Fruit fly (Drosophila melanogaster): ENCODE measurements around the gene CG31370.

CG31370 gene

DNA sequence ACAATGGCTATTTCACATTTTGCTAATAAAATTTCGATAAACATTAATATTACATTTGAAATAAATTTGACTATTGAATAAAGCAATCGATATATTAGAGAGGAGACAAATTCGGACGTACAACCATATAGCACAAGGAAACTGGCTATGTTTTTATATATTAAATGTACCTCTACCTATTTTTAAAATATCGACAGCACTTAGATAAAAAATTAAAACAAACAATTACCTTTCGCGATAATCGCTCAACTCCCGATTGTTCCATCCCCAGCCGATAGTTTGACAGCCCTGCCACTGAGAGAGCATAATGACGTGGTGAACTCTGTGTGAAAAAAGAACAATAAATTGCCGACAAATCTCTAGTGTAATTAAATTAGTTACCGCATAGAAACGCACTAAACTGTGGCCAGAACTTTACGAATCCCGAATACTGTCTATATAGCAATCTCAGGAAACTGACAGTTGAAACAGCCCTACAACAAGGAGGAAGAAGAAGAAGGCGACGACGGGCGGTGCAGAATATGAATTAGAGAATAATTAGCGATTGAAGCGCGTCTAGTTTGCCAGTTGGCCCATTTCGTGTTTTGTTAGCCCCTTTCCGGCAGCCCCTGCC, 43.5 kb upstream of the CG31370 start, which contains the start of gene CG11857 (continued):
- TF ChIP-seq Mad (GFP tag; optimal IDR thresholded peaks at IDR 0.05) (peak; percentile 98), CG6254 (GFP tag; optimal IDR thresholded peaks at IDR 0.05) (peak; percentile 74), CG8765 (GFP tag; IDR thresholded peaks at IDR 0.05) (peak; percentile 98), Hey (tag; optimal IDR thresholded peaks at IDR 0.05) (peak; percentile 87), CG12219 (GFP tag; optimal IDR thresholded peaks at IDR 0.05) (peak; percentile 92), CG10431 (GFP tag; optimal IDR thresholded peaks at IDR 0.05) (peak; percentile 82), CG17359 (tag; optimal IDR thresholded peaks at IDR 0.05) (peak; percentile 98), BEAF-32 (GFP tag; optimal IDR thresholded peaks at IDR 0.05) (peak; percentile 100), CG11085 (GFP tag; IDR thresholded peaks at IDR 0.05) (peak; percentile 99), E2f1 (GFP tag; IDR thresholded peaks at IDR 0.05) (peak; percentile 99), CG17568 (GFP tag; optimal IDR thresholded peaks at IDR 0.05) (no peak), fd3F (GFP tag; optimal IDR thresholded peaks at IDR 0.05) (peak; percentile 98), ind (GFP tag; optimal IDR thresholded peaks at IDR 0.05) (peak; percentile 99), Trl (optimal IDR thresholded peaks at IDR 0.05) (peak in 1 of 2 experiments; percentile 46), Trl (GFP tag; optimal IDR thresholded peaks at IDR 0.05) (peak; percentile 98), CG32767 (GFP tag; IDR thresholded peaks at IDR 0.05) (peak; percentile 97), pros (GFP tag; optimal IDR thresholded peaks at IDR 0.05) (peak; percentile 8), jing (GFP tag; optimal IDR thresholded peaks at IDR 0.05) (peak; percentile 94), ash1 (GFP tag; optimal IDR thresholded peaks at IDR 0.05) (peak; percentile 84), E2f2 (GFP tag; IDR thresholded peaks at IDR 0.05) (peak; percentile 90), sug (tag; optimal IDR thresholded peaks at IDR 0.05) (peak; percentile 97), Dll (GFP tag; IDR thresholded peaks at IDR 0.05; ENCODE audit: partially characterized antibody) (peak; percentile 100), az2 (GFP tag; optimal IDR thresholded peaks at IDR 0.05) (peak; percentile 99), Antp (GFP tag; optimal IDR thresholded peaks at IDR 0.05) (peak; percentile 97), tap (tag; optimal IDR thresholded peaks at IDR 0.05) (peak; percentile 95), CG13296 (GFP tag; optimal IDR thresholded peaks at IDR 0.05) (peak; percentile 93), CG7745 (tag; optimal IDR thresholded peaks at IDR 0.05) (peak; percentile 76), PHDP (tag; optimal IDR thresholded peaks at IDR 0.05) (peak; percentile 97), Camta (GFP tag; optimal IDR thresholded peaks at IDR 0.05) (peak; percentile 98), CG12769 (tag; optimal IDR thresholded peaks at IDR 0.05) (peak; percentile 98), cwo (GFP tag; optimal IDR thresholded peaks at IDR 0.05) (peak; percentile 90), CG8290 (GFP tag; optimal IDR thresholded peaks at IDR 0.05) (peak; percentile 98), CG8290 (tag; optimal IDR thresholded peaks at IDR 0.05) (peak; percentile 90 to 97), Dip2 (GFP tag; IDR thresholded peaks at IDR 0.05) (peak; percentile 80), ase (GFP tag; IDR thresholded peaks at IDR 0.05) (peak; percentile 99), Oli (tag; optimal IDR thresholded peaks at IDR 0.05) (peak; percentile 96), Dp (GFP tag; optimal IDR thresholded peaks at IDR 0.05) (peak; percentile 65), tup (GFP tag; optimal IDR thresholded peaks at IDR 0.05) (peak; percentile 94), CG18262 (tag; optimal IDR thresholded peaks at IDR 0.05) (peak; percentile 96)

- TF ChIP-seq CG6854 (GFP tag; optimal IDR thresholded peaks at IDR 0.05) (no peak), ac (GFP tag; optimal IDR thresholded peaks at IDR 0.05) (no peak), crp (GFP tag; optimal IDR thresholded peaks at IDR 0.05) (no peak), az2 (GFP tag; optimal IDR thresholded peaks at IDR 0.05) (no peak), nmo (GFP tag; optimal IDR thresholded peaks at IDR 0.05) (no peak), CG7987 (GFP tag; optimal IDR thresholded peaks at IDR 0.05) (no peak), CG11093 (GFP tag; IDR thresholded peaks at IDR 0.05) (no peak), ara (GFP tag; IDR thresholded peaks at IDR 0.05) (no peak), MTF-1 (GFP tag; optimal IDR thresholded peaks at IDR 0.05; ENCODE audit: borderline replicate concordance) (no peak), hb (GFP tag; IDR thresholded peaks at IDR 0.05; ENCODE audit: partially characterized antibody) (no peak), Stat92E (GFP tag; optimal IDR thresholded peaks at IDR 0.05) (no peak), eyg (GFP tag; optimal IDR thresholded peaks at IDR 0.05) (no peak), aop (GFP tag; IDR thresholded peaks at IDR 0.05) (no peak), CG34376 (GFP tag; optimal IDR thresholded peaks at IDR 0.05) (peak; percentile 47)
Measured at dm6 chr3R:25260670-25261069, 41.6 kb upstream of the CG31370 start.

Measured in whole organism, embryonic.